Fruit fly (Drosophila melanogaster): Measurements from ENCODE around the gene CG3108.

The CG3108 gene

dm6 chrX:5746864-5747861 is 34.3 kb downstream of the CG3108 start, which contains the start of the genes IntS6 and Rtel1 (continued):
- TF ChIP-seq mld (GFP tag; IDR thresholded peaks at IDR 0.05; ENCODE audit: partially characterized antibody) (no peak), CG8089 (GFP tag; optimal IDR thresholded peaks at IDR 0.05) (peak; percentile 86), HmgZ (tag; optimal IDR thresholded peaks at IDR 0.05) (peak; percentile 92), sqz (GFP tag; optimal IDR thresholded peaks at IDR 0.05) (peak; percentile 60), CG18599 (GFP tag; optimal IDR thresholded peaks at IDR 0.05) (peak; percentile 90), Fer2 (tag; optimal IDR thresholded peaks at IDR 0.05) (peak; percentile 88), sim (GFP tag; IDR thresholded peaks at IDR 0.05) (peak; percentile 49; the same call in 1 of the 2 replicates), CG12391 (tag; optimal IDR thresholded peaks at IDR 0.05) (peak; percentile 88), CG13894 (tag; optimal IDR thresholded peaks at IDR 0.05) (peak; percentile 88), CG2202 (tag; optimal IDR thresholded peaks at IDR 0.05) (peak; percentile 56), toy (GFP tag; IDR thresholded peaks at IDR 0.05) (peak; percentile 58; the same call in 1 of the 2 replicates), CG13624 (GFP tag; optimal IDR thresholded peaks at IDR 0.05) (peak; percentile 89), CG1647 (GFP tag; optimal IDR thresholded peaks at IDR 0.05) (peak; percentile 84), sob (GFP tag; IDR thresholded peaks at IDR 0.05) (peak; percentile 91), Dad (GFP tag; optimal IDR thresholded peaks at IDR 0.05) (peak; percentile 78), ato (GFP tag; IDR thresholded peaks at IDR 0.05; ENCODE audit: partially characterized antibody) (no peak), en (GFP tag; optimal IDR thresholded peaks at IDR 0.05) (peak; percentile 74), CG17829 (tag; optimal IDR thresholded peaks at IDR 0.05) (peak; percentile 85), her (GFP tag; optimal IDR thresholded peaks at IDR 0.05) (peak; percentile 90), vfl (GFP tag; optimal IDR thresholded peaks at IDR 0.05) (peak; percentile 80), CG34422 (GFP tag; IDR thresholded peaks at IDR 0.05) (peak; percentile 83), schlank (tag; optimal IDR thresholded peaks at IDR 0.05) (peak; percentile 86), hb (GFP tag; IDR thresholded peaks at IDR 0.05; ENCODE audit: partially characterized antibody) (no peak), gce (GFP tag; IDR thresholded peaks at IDR 0.05) (peak; percentile 76; the same call in 1 of the 3 replicates), crol (GFP tag; IDR thresholded peaks at IDR 0.05) (peak; percentile 65), hth (optimal IDR thresholded peaks at IDR 0.05) (no peak), CG12155 (GFP tag; optimal IDR thresholded peaks at IDR 0.05) (peak; percentile 90), nerfin-2 (GFP tag; IDR thresholded peaks at IDR 0.05; ENCODE audit: partially characterized antibody) (no peak), CG7839 (tag; optimal IDR thresholded peaks at IDR 0.05) (peak; percentile 94), rib (GFP tag; IDR thresholded peaks at IDR 0.05) (peak; percentile 84), CG9609 (GFP tag; optimal IDR thresholded peaks at IDR 0.05) (peak; percentile 91), Lim3 (GFP tag; IDR thresholded peaks at IDR 0.05) (peak; percentile 69), Abd-B (GFP tag; optimal IDR thresholded peaks at IDR 0.05) (peak; percentile 91), CG2129 (GFP tag; IDR thresholded peaks at IDR 0.05; ENCODE audit: partially characterized antibody) (no peak), CG12104 (GFP tag; optimal IDR thresholded peaks at IDR 0.05) (peak; percentile 77), gem (tag; optimal IDR thresholded peaks at IDR 0.05) (peak; percentile 93), tin (GFP tag; optimal IDR thresholded peaks at IDR 0.05) (peak; percentile 89), CG7963 (GFP tag; IDR thresholded peaks at IDR 0.05; ENCODE audit: partially characterized antibody) (peak; percentile 41; the same call in 1 of the 3 replicates), CG43689 (GFP tag; IDR thresholded peaks at IDR 0.05) (peak; percentile 56; the same call in 1 of the 2 replicates), bigmax (GFP tag; optimal IDR thresholded peaks at IDR 0.05) (no peak), CG9215 (GFP tag; IDR thresholded peaks at IDR 0.05) (peak; percentile 90), CG6654 (GFP tag; optimal IDR thresholded peaks at IDR 0.05) (peak; percentile 71), dmrt99B (tag; optimal IDR thresholded peaks at IDR 0.05) (peak; percentile 90), sens-2 (GFP tag; IDR thresholded peaks at IDR 0.05) (peak; percentile 64; the same call in 1 of the 2 replicates), ewg (GFP tag; optimal IDR thresholded peaks at IDR 0.05) (peak; percentile 70), lbe (GFP tag; optimal IDR thresholded peaks at IDR 0.05) (peak; percentile 73), CG8359 (GFP tag; optimal IDR thresholded peaks at IDR 0.05; ENCODE audit: borderline replicate concordance) (peak; percentile 70)

Data from whole organism, embryonic.